Fruit fly (Drosophila melanogaster) whole organism, embryonic: ENCODE measurements around the gene CG11664.

Experiments used
- ATbp ChIP-seq: fragments of 200-800 bp; sonication (Bioruptor generic); optimal IDR thresholded peaks from 2 replicates; lab custom pipeline; 2017; ENCODE audit warnings: missing biosample characterization, mild to moderate bottlenecking, missing genetic modification characterization, missing genetic modification reagents
- Adf1 ChIP-seq: fragments of 200-800 bp; sonication (Bioruptor generic); IDR thresholded peaks from 2 replicates; pipeline ENCODE4 v1.3.6; 2022; ENCODE audit warnings: missing biosample characterization, missing genetic modification characterization
- Blimp-1 ChIP-seq: fragments of 200-800 bp; sonication (Bioruptor generic); optimal IDR thresholded peaks from 3 replicates; lab custom pipeline; 2018; ENCODE audit warnings: missing biosample characterization, missing genetic modification characterization, mild to moderate bottlenecking, moderate library complexity, missing genetic modification reagents
- C15 ChIP-seq: fragments of 200-800 bp; sonication (Bioruptor generic); IDR thresholded peaks from 3 replicates; pipeline ENCODE4 v1.3.6; 2022; ENCODE audit warnings: missing biosample characterization, missing genetic modification characterization
- CG10267 ChIP-seq: fragments of 200-800 bp; sonication (Bioruptor generic); optimal IDR thresholded peaks from 2 replicates; lab custom pipeline; 2018; ENCODE audit warnings: missing biosample characterization, mild to moderate bottlenecking, missing genetic modification characterization, moderate library complexity
- CG11504 ChIP-seq: fragments of 200-800 bp; sonication (Bioruptor generic); optimal IDR thresholded peaks from 3 replicates; lab custom pipeline; 2019; ENCODE audit warnings: missing biosample characterization, mild to moderate bottlenecking, missing genetic modification characterization, moderate library complexity
- CG12299 ChIP-seq: fragments of 200-800 bp; sonication (Bioruptor generic); optimal IDR thresholded peaks from 2 replicates; lab custom pipeline; 2018; ENCODE audit warnings: missing biosample characterization, mild to moderate bottlenecking, missing genetic modification characterization
- CG13123 ChIP-seq: fragments of 200-800 bp; sonication (Bioruptor generic); optimal IDR thresholded peaks from 2 replicates; lab custom pipeline; 2016; ENCODE audit warnings: missing biosample characterization, missing genetic modification characterization
- CG13624 ChIP-seq: fragments of 200-800 bp; sonication (Bioruptor generic); optimal IDR thresholded peaks from 2 replicates; lab custom pipeline; 2016; ENCODE audit warnings: missing biosample characterization, missing genetic modification characterization
- CG14014 ChIP-seq: fragments of 200-800 bp; sonication (Bioruptor generic); IDR thresholded peaks from 2 replicates; pipeline ENCODE4 v1.3.6; 2022; ENCODE audit warnings: missing biosample characterization, missing genetic modification characterization
- CG14965 ChIP-seq: fragments of 200-800 bp; sonication (Bioruptor generic); optimal IDR thresholded peaks from 2 replicates; lab custom pipeline; 2016; ENCODE audit warnings: missing biosample characterization, missing genetic modification characterization, borderline replicate concordance
- CG15479 ChIP-seq: fragments of 200-800 bp; sonication (Bioruptor generic); optimal IDR thresholded peaks from 3 replicates; lab custom pipeline; 2019; ENCODE audit warnings: missing biosample characterization, mild to moderate bottlenecking, missing genetic modification characterization, moderate library complexity
- CG18011 ChIP-seq: fragments of 200-800 bp; sonication (Bioruptor generic); optimal IDR thresholded peaks from 2 replicates; lab custom pipeline; 2017; ENCODE audit warnings: missing biosample characterization, missing genetic modification characterization, mild to moderate bottlenecking, moderate library complexity, missing genotype
- CG30403 ChIP-seq: fragments of 200-800 bp; sonication (Bioruptor generic); optimal IDR thresholded peaks from 3 replicates; lab custom pipeline; 2016; ENCODE audit warnings: missing biosample characterization, missing genetic modification characterization
- CG3065 ChIP-seq: fragments of 200-800 bp; sonication (Bioruptor generic); optimal IDR thresholded peaks from 2 replicates; lab custom pipeline; 2016; ENCODE audit warnings: missing biosample characterization, missing genetic modification characterization
- CG31388 ChIP-seq: fragments of 200-800 bp; sonication (Bioruptor generic); optimal IDR thresholded peaks from 2 replicates; lab custom pipeline; 2016; ENCODE audit warnings: missing biosample characterization, missing genetic modification characterization
- CG32767 ChIP-seq: fragments of 200-800 bp; sonication (Bioruptor generic); IDR thresholded peaks from 2 replicates; pipeline ENCODE4 v1.3.6; 2022; ENCODE audit warnings: missing biosample characterization, missing genetic modification characterization
- CG32772 ChIP-seq: fragments of 200-800 bp; sonication (Bioruptor generic); IDR thresholded peaks from 2 replicates; pipeline ENCODE4 v1.3.6; 2022; ENCODE audit warnings: missing biosample characterization, missing genetic modification characterization
- CG34376 ChIP-seq: fragments of 200-800 bp; sonication (Bioruptor generic); optimal IDR thresholded peaks from 2 replicates; lab custom pipeline; 2018; ENCODE audit warnings: missing biosample characterization, mild to moderate bottlenecking, missing genetic modification characterization
- CG4617 ChIP-seq: fragments of 200-800 bp; sonication (Bioruptor generic); optimal IDR thresholded peaks from 3 replicates; lab custom pipeline; 2016; ENCODE audit warnings: missing biosample characterization, missing genetic modification characterization, borderline replicate concordance
- CG4707 ChIP-seq: fragments of 200-800 bp; sonication (Bioruptor generic); optimal IDR thresholded peaks from 2 replicates; lab custom pipeline; 2018; ENCODE audit warnings: missing biosample characterization, mild to moderate bottlenecking, missing genetic modification characterization, moderate library complexity
- CG6654 ChIP-seq: fragments of 200-800 bp; sonication (Bioruptor generic); optimal IDR thresholded peaks from 2 replicates; lab custom pipeline; 2017; ENCODE audit warnings: missing biosample characterization, mild to moderate bottlenecking, missing genetic modification characterization
- CG7786 ChIP-seq: fragments of 200-800 bp; sonication (Bioruptor generic); optimal IDR thresholded peaks from 2 replicates; lab custom pipeline; 2016; ENCODE audit warnings: missing biosample characterization, missing genetic modification characterization
- CHES-1-like ChIP-seq: fragments of 200-800 bp; sonication (Bioruptor generic); optimal IDR thresholded peaks from 2 replicates; lab custom pipeline; 2016; ENCODE audit warnings: missing biosample characterization, missing genetic modification characterization
- CrebB ChIP-seq: fragments of 200-800 bp; sonication (Bioruptor generic); optimal IDR thresholded peaks from 3 replicates; lab custom pipeline; 2018; ENCODE audit warnings: missing biosample characterization, mild to moderate bottlenecking, missing genetic modification characterization
- D19B ChIP-seq: fragments of 200-800 bp; sonication (Bioruptor generic); optimal IDR thresholded peaks from 2 replicates; lab custom pipeline; 2017; ENCODE audit warnings: missing biosample characterization, mild to moderate bottlenecking, missing genetic modification characterization
- Dad ChIP-seq: fragments of 200-800 bp; sonication (Bioruptor generic); optimal IDR thresholded peaks from 3 replicates; lab custom pipeline; 2016; ENCODE audit warnings: missing biosample characterization, missing genetic modification characterization
- Hmx ChIP-seq: fragments of 200-800 bp; sonication (Bioruptor generic); optimal IDR thresholded peaks from 2 replicates; lab custom pipeline; 2016; ENCODE audit warnings: missing biosample characterization, missing genetic modification characterization
- Hsf ChIP-seq: fragments of 200-800 bp; sonication (Bioruptor generic); optimal IDR thresholded peaks from 3 replicates; lab custom pipeline; 2016; ENCODE audit warnings: missing biosample characterization, missing genetic modification characterization
- Mrtf ChIP-seq: fragments of 200-800 bp; sonication (Bioruptor generic); IDR thresholded peaks from 3 replicates; pipeline ENCODE4 v1.3.6; 2022; ENCODE audit warnings: missing biosample characterization, missing genetic modification characterization
- Side ChIP-seq: fragments of 200-800 bp; sonication (Bioruptor generic); optimal IDR thresholded peaks from 2 replicates; lab custom pipeline; 2016; ENCODE audit warnings: missing biosample characterization, missing genetic modification characterization
- Trl ChIP-seq, 3 experiments: fragments of >200 bp in 2 of 3; fragments of 200-800 bp in 1 of 3; sonication (Bioruptor generic) in 1 of 3; optimal IDR thresholded peaks; 2 replicates in 1 of 3; 3 replicates in 2 of 3; lab custom pipeline; 2016 to 2017; ENCODE audit warnings: missing biosample characterization in 1 of 3, missing genetic modification characterization in 1 of 3
- bcd ChIP-seq: fragments of 200-800 bp; sonication (Bioruptor generic); optimal IDR thresholded peaks from 2 replicates; lab custom pipeline; 2017; ENCODE audit warnings: missing biosample characterization, mild to moderate bottlenecking, missing genetic modification characterization
- bowl ChIP-seq: fragments of 200-800 bp; sonication (Bioruptor generic); IDR thresholded peaks from 2 replicates; pipeline ENCODE4 v1.3.6; 2022; ENCODE audit warnings: missing biosample characterization, missing genetic modification characterization
- cad ChIP-seq: fragments of >200 bp; optimal IDR thresholded peaks from 2 replicates; lab custom pipeline; 2017; ENCODE audit warnings: missing biosample characterization, missing genetic modification characterization
- dmrt11E ChIP-seq: fragments of 200-800 bp; sonication (Bioruptor generic); optimal IDR thresholded peaks from 3 replicates; lab custom pipeline; 2018; ENCODE audit warnings: missing biosample characterization, mild to moderate bottlenecking, missing genetic modification characterization, moderate library complexity
- dysf ChIP-seq: fragments of 200-800 bp; sonication (Bioruptor generic); IDR thresholded peaks from 3 replicates; pipeline ENCODE4 v1.3.6; 2022; ENCODE audit warnings: missing biosample characterization, missing genetic modification characterization
- fd3F ChIP-seq: fragments of 200-800 bp; sonication (Bioruptor generic); optimal IDR thresholded peaks from 2 replicates; lab custom pipeline; 2018; ENCODE audit warnings: missing biosample characterization, mild to moderate bottlenecking, missing genetic modification characterization, moderate library complexity
- gsb-n ChIP-seq: fragments of 200-800 bp; sonication (Bioruptor generic); optimal IDR thresholded peaks from 3 replicates; lab custom pipeline; 2018; ENCODE audit warnings: missing biosample characterization, mild to moderate bottlenecking, missing genetic modification characterization
- jing ChIP-seq: fragments of 200-800 bp; sonication (Bioruptor generic); optimal IDR thresholded peaks from 2 replicates; lab custom pipeline; 2018; ENCODE audit warnings: missing biosample characterization, mild to moderate bottlenecking, missing genetic modification characterization
- kay ChIP-seq: fragments of 200-800 bp; sonication (Bioruptor generic); optimal IDR thresholded peaks from 2 replicates; lab custom pipeline; 2016; ENCODE audit warnings: missing biosample characterization, missing genetic modification characterization
- ken ChIP-seq: fragments of 200-800 bp; sonication (Bioruptor generic); IDR thresholded peaks from 3 replicates; pipeline ENCODE4 v1.3.6; 2022; ENCODE audit warnings: missing biosample characterization, missing genetic modification characterization
- nerfin-1 ChIP-seq: fragments of 200-800 bp; sonication (Bioruptor generic); optimal IDR thresholded peaks from 3 replicates; lab custom pipeline; 2019; ENCODE audit warnings: missing biosample characterization, mild to moderate bottlenecking, missing genetic modification characterization, moderate library complexity
- odd ChIP-seq: fragments of 200-800 bp; sonication (Bioruptor generic); optimal IDR thresholded peaks from 2 replicates; lab custom pipeline; 2017; ENCODE audit warnings: missing biosample characterization, mild to moderate bottlenecking, missing genetic modification characterization
- row ChIP-seq: fragments of 200-800 bp; sonication (Bioruptor generic); IDR thresholded peaks from 3 replicates; pipeline ENCODE4 v1.3.6; 2022; ENCODE audit warnings: missing biosample characterization, missing genetic modification characterization
- sd ChIP-seq: fragments of 200-800 bp; sonication (Bioruptor generic); optimal IDR thresholded peaks from 3 replicates; lab custom pipeline; 2018; ENCODE audit warnings: missing biosample characterization, mild to moderate bottlenecking, missing genetic modification characterization, moderate library complexity
- tap ChIP-seq: fragments of 200-800 bp; optimal IDR thresholded peaks from 3 replicates; lab custom pipeline; 2019; ENCODE audit warnings: missing biosample characterization, mild to moderate bottlenecking, missing genetic modification characterization, moderate library complexity
- twi ChIP-seq: fragments of 200-800 bp; optimal IDR thresholded peaks from 2 replicates; lab custom pipeline; 2019; ENCODE audit warnings: missing biosample characterization, mild to moderate bottlenecking, missing genetic modification characterization, moderate library complexity
- vfl ChIP-seq: fragments of 200-800 bp; sonication (Bioruptor generic); optimal IDR thresholded peaks from 2 replicates; lab custom pipeline; 2016; ENCODE audit warnings: missing biosample characterization, missing genetic modification characterization
- vnd ChIP-seq: fragments of 200-800 bp; sonication (Bioruptor generic); IDR thresholded peaks from 3 replicates; pipeline ENCODE4 v1.3.6; 2022; ENCODE audit warnings: missing biosample characterization, missing genetic modification characterization; ENCODE audit not compliant: partially characterized antibody
- yki ChIP-seq: fragments of >200 bp; optimal IDR thresholded peaks from 3 replicates; lab custom pipeline; 2018
- zen2 ChIP-seq: fragments of 200-800 bp; sonication (Bioruptor generic); IDR thresholded peaks from 3 replicates; pipeline ENCODE4 v1.3.6; 2022; ENCODE audit warnings: missing biosample characterization, missing genetic modification characterization; ENCODE audit not compliant: partially characterized antibody

CG11664 gene

DNA sequence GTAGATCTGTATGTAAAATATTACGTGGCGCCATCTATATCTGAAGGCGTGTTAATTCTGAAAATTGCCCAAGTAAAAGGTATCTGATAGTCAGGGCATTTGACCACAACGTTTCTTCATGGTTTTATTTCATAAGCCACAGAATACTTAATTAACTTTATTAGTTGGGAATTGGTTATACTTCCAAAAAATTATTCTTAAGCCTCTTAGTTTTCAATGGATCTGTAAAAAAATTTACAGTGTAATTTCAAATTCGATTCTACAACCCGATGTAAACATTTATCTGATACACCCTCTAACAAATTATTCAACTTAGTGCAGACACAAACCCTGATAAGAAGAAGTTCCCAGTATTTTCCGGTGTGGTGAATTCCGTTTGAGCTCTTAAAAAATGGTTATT, 32.0 kb upstream of the CG11664 start (continued):
- no peak for TF ChIP-seq zen2
- TF ChIP-seq CG10267 (tag; lab: Kevin White, UChicago): peak; percentile 8
- TF ChIP-seq sd (tag; lab: Kevin White, UChicago): no peak
- TF ChIP-seq D19B (GFP tag; lab: Kevin White, UChicago): peak; percentile 65
- no peak for TF ChIP-seq CG18011 (GFP tag; lab: Kevin White, UChicago)
- no peak for TF ChIP-seq CG4707 (GFP tag; lab: Kevin White, UChicago)
- TF ChIP-seq Side (GFP tag; lab: Kevin White, UChicago): no peak
- no peak for TF ChIP-seq C15
- TF ChIP-seq ATbp (GFP tag; lab: Kevin White, UChicago): no peak
- no peak for TF ChIP-seq twi (tag; lab: Kevin White, UChicago)
- TF ChIP-seq Adf1 (GFP tag; lab: Robert Waterston, UW): no peak
- TF ChIP-seq tap: no peak
- no peak for TF ChIP-seq fd3F (GFP tag; lab: Kevin White, UChicago)
- no peak for TF ChIP-seq Dad (GFP tag; lab: Kevin White, UChicago)
- no peak for TF ChIP-seq CG12299 (tag; lab: Kevin White, UChicago)
- peak; percentile 45 for TF ChIP-seq row
- no peak for TF ChIP-seq jing (GFP tag; lab: Kevin White, UChicago)
- TF ChIP-seq CG30403 (GFP tag; lab: Kevin White, UChicago): peak; percentile 45
- TF ChIP-seq kay (GFP tag; lab: Kevin White, UChicago): no peak
- no peak for TF ChIP-seq CG32767 (GFP tag; lab: Robert Waterston, UW)
- no peak for TF ChIP-seq CG15479 (GFP tag; lab: Kevin White, UChicago)
- TF ChIP-seq gsb-n (tag; lab: Kevin White, UChicago): no peak
- TF ChIP-seq cad (GFP tag; lab: Kevin White, UChicago): no peak
- TF ChIP-seq dmrt11E (tag; lab: Kevin White, UChicago): peak; percentile 36
- TF ChIP-seq CG31388 (GFP tag; lab: Kevin White, UChicago): no peak
- no peak for TF ChIP-seq CrebB (tag; lab: Kevin White, UChicago)
- no peak for TF ChIP-seq CG6654 (GFP tag; lab: Kevin White, UChicago)
- peak; percentile 54 for TF ChIP-seq CG11504 (tag; lab: Kevin White, UChicago)
- TF ChIP-seq Mrtf (GFP tag; lab: Robert Waterston, UW): no peak
- TF ChIP-seq CG3065 (GFP tag; lab: Kevin White, UChicago): no peak
- TF ChIP-seq CG13123 (GFP tag; lab: Kevin White, UChicago): no peak
- TF ChIP-seq Hmx (GFP tag; lab: Kevin White, UChicago): no peak
- no peak for TF ChIP-seq nerfin-1 (tag; lab: Kevin White, UChicago)
- no peak for TF ChIP-seq CG13624
- TF ChIP-seq vfl (GFP tag; lab: Kevin White, UChicago): no peak
- TF ChIP-seq odd (GFP tag; lab: Kevin White, UChicago): no peak
- TF ChIP-seq dysf (GFP tag; lab: Robert Waterston, UW): no peak
- no peak for TF ChIP-seq yki
- no peak for TF ChIP-seq CG14014 (GFP tag; lab: Robert Waterston, UW)
- TF ChIP-seq CG32772: no peak
- TF ChIP-seq bowl: no peak
- no peak for TF ChIP-seq CG14965 (GFP tag; lab: Kevin White, UChicago)
- TF ChIP-seq ken: no peak
- TF ChIP-seq CG4617 (GFP tag; lab: Kevin White, UChicago): no peak
- TF ChIP-seq Trl (optimal IDR thresholded peaks at IDR 0.05; lab: Kevin White, UChicago): no peak
- TF ChIP-seq Trl (GFP tag; optimal IDR thresholded peaks at IDR 0.05; lab: Kevin White, UChicago): no peak
- peak; percentile 32 for TF ChIP-seq Hsf (GFP tag; lab: Kevin White, UChicago)
- TF ChIP-seq CG34376: no peak
- no peak for TF ChIP-seq CHES-1-like (GFP tag; lab: Kevin White, UChicago)
- TF ChIP-seq vnd (GFP tag; lab: Robert Waterston, UW): peak; percentile 30; the same call in 1 of the 3 replicates
- no peak for TF ChIP-seq Blimp-1 (GFP tag; lab: Kevin White, UChicago)
- TF ChIP-seq bcd (GFP tag; lab: Kevin White, UChicago): no peak
- no peak for TF ChIP-seq CG7786 (GFP tag; lab: Kevin White, UChicago)
